Fruit fly (Drosophila melanogaster): ENCODE measurements around the gene Bace.
A peak's percentile ranks its signal among the peaks of the same experiment; 100 is the strongest.

Gene Bace

dm6 chr2L:8468929-8469681 lies 27.0 kb downstream of the Bace start:
- TF ChIP-seq dl (GFP tag; optimal IDR thresholded peaks at IDR 0.05; ENCODE audit: insufficient read depth in 1 of 2, partially characterized antibody in 2 of 2) (no peak), ey (GFP tag; optimal IDR thresholded peaks at IDR 0.05) (peak; percentile 30), CG32264 (GFP tag; optimal IDR thresholded peaks at IDR 0.05) (no peak), Myc (optimal IDR thresholded peaks at IDR 0.05) (no peak), N (GFP tag; optimal IDR thresholded peaks at IDR 0.05) (no peak), Mio (GFP tag; optimal IDR thresholded peaks at IDR 0.05) (no peak), Sp1 (GFP tag; optimal IDR thresholded peaks at IDR 0.05) (no peak), dmrt93B (GFP tag; optimal IDR thresholded peaks at IDR 0.05) (no peak), lola (GFP tag; optimal IDR thresholded peaks at IDR 0.05) (no peak), CrebA (GFP tag; optimal IDR thresholded peaks at IDR 0.05; ENCODE audit: borderline replicate concordance) (no peak), HLH106 (tag; optimal IDR thresholded peaks at IDR 0.05) (peak; percentile 48), Hr83 (GFP tag; optimal IDR thresholded peaks at IDR 0.05; ENCODE audit: poor library complexity, severe bottlenecking) (no peak), tai (GFP tag; optimal IDR thresholded peaks at IDR 0.05) (no peak), CG9705 (GFP tag; optimal IDR thresholded peaks at IDR 0.05) (no peak), dsf (GFP tag; optimal IDR thresholded peaks at IDR 0.05; ENCODE audit: borderline replicate concordance) (no peak), Vsx2 (GFP tag; optimal IDR thresholded peaks at IDR 0.05; ENCODE audit: partially characterized antibody) (no peak), Hr78 (GFP tag; optimal IDR thresholded peaks at IDR 0.05) (no peak), Jra (GFP tag; optimal IDR thresholded peaks at IDR 0.05) (no peak), Rel (GFP tag; optimal IDR thresholded peaks at IDR 0.05) (no peak), Rel (tag; optimal IDR thresholded peaks at IDR 0.05) (no peak), fru (GFP tag; optimal IDR thresholded peaks at IDR 0.05) (peak; percentile 48), rgr (GFP tag; optimal IDR thresholded peaks at IDR 0.05) (peak; percentile 11), woc (GFP tag; optimal IDR thresholded peaks at IDR 0.05) (peak; percentile 35), pan (optimal IDR thresholded peaks at IDR 0.05) (no peak), sv (GFP tag; optimal IDR thresholded peaks at IDR 0.05) (no peak), usp (GFP tag; optimal IDR thresholded peaks at IDR 0.05) (no peak), OdsH (GFP tag; optimal IDR thresholded peaks at IDR 0.05) (peak; percentile 33), GATAd (GFP tag; optimal IDR thresholded peaks at IDR 0.05) (no peak), Abd-B (GFP tag; optimal IDR thresholded peaks at IDR 0.05) (no peak), Dif (GFP tag; optimal IDR thresholded peaks at IDR 0.05; ENCODE audit: partially characterized antibody) (no peak), foxo (GFP tag; optimal IDR thresholded peaks at IDR 0.05) (peak in 1 of 2 experiments; percentile 52), Hnf4 (GFP tag; optimal IDR thresholded peaks at IDR 0.05) (no peak), brk (GFP tag; optimal IDR thresholded peaks at IDR 0.05) (no peak), jim (GFP tag; optimal IDR thresholded peaks at IDR 0.05) (no peak), psq (GFP tag; optimal IDR thresholded peaks at IDR 0.05) (peak; percentile 11), h (GFP tag; optimal IDR thresholded peaks at IDR 0.05) (peak; percentile 40), Dfd (GFP tag; optimal IDR thresholded peaks at IDR 0.05) (no peak)

- TF ChIP-seq HLH106 (tag; optimal IDR thresholded peaks at IDR 0.05) (no peak), CrebA (GFP tag; optimal IDR thresholded peaks at IDR 0.05; ENCODE audit: borderline replicate concordance) (no peak), ey (GFP tag; optimal IDR thresholded peaks at IDR 0.05) (no peak), Dfd (GFP tag; optimal IDR thresholded peaks at IDR 0.05) (no peak), usp (GFP tag; optimal IDR thresholded peaks at IDR 0.05) (no peak), jim (GFP tag; optimal IDR thresholded peaks at IDR 0.05) (no peak), rgr (GFP tag; optimal IDR thresholded peaks at IDR 0.05) (no peak), foxo (GFP tag; optimal IDR thresholded peaks at IDR 0.05) (no peak), GATAd (GFP tag; optimal IDR thresholded peaks at IDR 0.05) (no peak)
Observed at dm6 chr2L:8466643-8467042, 29.5 kb downstream of the Bace start, which contains the start of gene dachs. dachs (plus strand) TSS chr2L:8466817.

dm6 chr2L:8464107-8464582 lies 32.0 kb downstream of the Bace start, which contains the start of gene prg:
prg (plus strand) TSS chr2L:8464488.
- TF ChIP-seq CG32264 (GFP tag; optimal IDR thresholded peaks at IDR 0.05) = peak; percentile 8
- TF ChIP-seq psq (GFP tag; optimal IDR thresholded peaks at IDR 0.05) = peak; percentile 33
- TF ChIP-seq sage (GFP tag; optimal IDR thresholded peaks at IDR 0.05) = peak; percentile 32
- no peak for TF ChIP-seq Vsx2 (GFP tag; optimal IDR thresholded peaks at IDR 0.05; ENCODE audit: partially characterized antibody)
- TF ChIP-seq fru (GFP tag; optimal IDR thresholded peaks at IDR 0.05) = peak; percentile 74
- no peak for TF ChIP-seq GATAd (GFP tag; optimal IDR thresholded peaks at IDR 0.05)
- TF ChIP-seq sv (GFP tag; optimal IDR thresholded peaks at IDR 0.05) = peak; percentile 64
- peak; percentile 78 for TF ChIP-seq h (GFP tag; optimal IDR thresholded peaks at IDR 0.05)
- TF ChIP-seq dl (GFP tag; optimal IDR thresholded peaks at IDR 0.05; ENCODE audit: insufficient read depth in 1 of 2, partially characterized antibody in 2 of 2) = no peak
- peak; percentile 55 for TF ChIP-seq Myc (optimal IDR thresholded peaks at IDR 0.05)
- TF ChIP-seq dsf (GFP tag; optimal IDR thresholded peaks at IDR 0.05; ENCODE audit: borderline replicate concordance) = peak; percentile 15
- no peak for TF ChIP-seq jim (GFP tag; optimal IDR thresholded peaks at IDR 0.05)
- TF ChIP-seq OdsH (GFP tag; optimal IDR thresholded peaks at IDR 0.05) = peak; percentile 28
- no peak for TF ChIP-seq Rel (GFP tag; optimal IDR thresholded peaks at IDR 0.05)
- no peak for TF ChIP-seq Rel (tag; optimal IDR thresholded peaks at IDR 0.05)
- peak; percentile 40 to 76 for TF ChIP-seq foxo (GFP tag; optimal IDR thresholded peaks at IDR 0.05)
- peak; percentile 51 for TF ChIP-seq brk (GFP tag; optimal IDR thresholded peaks at IDR 0.05)
- TF ChIP-seq Hr83 (GFP tag; optimal IDR thresholded peaks at IDR 0.05; ENCODE audit: poor library complexity, severe bottlenecking) = peak; percentile 40
- TF ChIP-seq HLH106 (tag; optimal IDR thresholded peaks at IDR 0.05) = peak; percentile 64
- TF ChIP-seq Dif (GFP tag; optimal IDR thresholded peaks at IDR 0.05; ENCODE audit: partially characterized antibody) = no peak
- TF ChIP-seq Mio (GFP tag; optimal IDR thresholded peaks at IDR 0.05) = no peak
- TF ChIP-seq N (GFP tag; optimal IDR thresholded peaks at IDR 0.05) = no peak
- TF ChIP-seq rgr (GFP tag; optimal IDR thresholded peaks at IDR 0.05) = peak; percentile 62
- TF ChIP-seq lola (GFP tag; optimal IDR thresholded peaks at IDR 0.05) = no peak
- TF ChIP-seq Jra (GFP tag; optimal IDR thresholded peaks at IDR 0.05) = peak; percentile 63
- no peak for TF ChIP-seq Hr78 (GFP tag; optimal IDR thresholded peaks at IDR 0.05)
- no peak for TF ChIP-seq pan (optimal IDR thresholded peaks at IDR 0.05)
- no peak for TF ChIP-seq CrebA (GFP tag; optimal IDR thresholded peaks at IDR 0.05; ENCODE audit: borderline replicate concordance)
- peak; percentile 44 for TF ChIP-seq CG9705 (GFP tag; optimal IDR thresholded peaks at IDR 0.05)
- peak; percentile 84 for TF ChIP-seq woc (GFP tag; optimal IDR thresholded peaks at IDR 0.05)
- TF ChIP-seq ey (GFP tag; optimal IDR thresholded peaks at IDR 0.05) = peak; percentile 45
- TF ChIP-seq Sp1 (GFP tag; optimal IDR thresholded peaks at IDR 0.05) = peak; percentile 66

Data from whole organism, wandering third instar larva.